Worm (Caenorhabditis elegans) whole organism, L3 larva: Measurements from ENCODE around the gene Y4C6B.2.
A peak's percentile ranks its signal among the peaks of the same experiment; 100 is the strongest.

Source experiments
- R02D3.7 ChIP-seq: fragments of 150-350 bp; optimal IDR thresholded peaks from 2 replicates; lab custom pipeline; 2014; ENCODE audit warnings: missing biosample characterization, missing genetic modification characterization
- ZK546.5 ChIP-seq: sonication (generic microtip); optimal IDR thresholded peaks from 2 replicates; lab custom pipeline; 2017; ENCODE audit warnings: missing biosample characterization, missing genetic modification characterization
- aly-2 ChIP-seq: fragments of 150-350 bp; optimal IDR thresholded peaks from 2 replicates; lab custom pipeline; 2014; ENCODE audit warnings: missing biosample characterization, missing genetic modification characterization
- ama-1 ChIP-seq: fragments of 150-350 bp; optimal IDR thresholded peaks from 2 replicates; lab custom pipeline; 2018
- ceh-16 ChIP-seq: sonication (generic microtip); optimal IDR thresholded peaks from 2 replicates; lab custom pipeline; 2017; ENCODE audit warnings: missing biosample characterization, missing genetic modification characterization
- ceh-28 ChIP-seq: fragments of 150-350 bp; optimal IDR thresholded peaks from 2 replicates; lab custom pipeline; 2014; ENCODE audit warnings: missing biosample characterization, missing genetic modification reagents, missing genetic modification characterization
- daf-12 ChIP-seq: fragments of 150-350 bp; optimal IDR thresholded peaks from 2 replicates; lab custom pipeline; 2014; ENCODE audit warnings: missing biosample characterization, missing genetic modification reagents, missing genetic modification characterization
- egl-27 ChIP-seq: sonication (generic microtip); optimal IDR thresholded peaks from 4 replicates; lab custom pipeline; 2017; ENCODE audit warnings: missing biosample characterization, missing genetic modification reagents, missing genetic modification characterization
- egl-5 ChIP-seq: fragments of 150-350 bp; optimal IDR thresholded peaks from 2 replicates; lab custom pipeline; 2017; ENCODE audit warnings: missing biosample characterization, missing genetic modification reagents, missing genetic modification characterization, inconsistent platforms
- elt-1 ChIP-seq: fragments of 150-350 bp; optimal IDR thresholded peaks from 2 replicates; lab custom pipeline; 2014; ENCODE audit warnings: missing biosample characterization, missing genetic modification characterization
- elt-2 ChIP-seq: sonication (generic microtip); optimal IDR thresholded peaks from 2 replicates; lab custom pipeline; 2016; ENCODE audit warnings: missing genetic modification reagents, mild to moderate bottlenecking, missing genetic modification characterization, missing compliant biosample characterization
- fkh-10 ChIP-seq: sonication (generic microtip); optimal IDR thresholded peaks from 2 replicates; lab custom pipeline; 2017; ENCODE audit warnings: missing biosample characterization, missing genetic modification reagents, missing genetic modification characterization
- fkh-2 ChIP-seq: fragments of 150-350 bp; optimal IDR thresholded peaks from 2 replicates; lab custom pipeline; 2014; ENCODE audit warnings: missing biosample characterization, missing genetic modification reagents, missing genetic modification characterization
- fos-1 ChIP-seq: fragments of 150-350 bp; optimal IDR thresholded peaks from 2 replicates; lab custom pipeline; 2014; ENCODE audit warnings: missing biosample characterization, missing genetic modification characterization
- hmg-11 ChIP-seq: sonication (generic microtip); optimal IDR thresholded peaks from 2 replicates; lab custom pipeline; 2016; ENCODE audit warnings: missing genetic modification characterization, missing compliant biosample characterization
- jun-1 ChIP-seq: fragments of 150-350 bp; optimal IDR thresholded peaks from 2 replicates; lab custom pipeline; 2014; ENCODE audit warnings: missing biosample characterization, missing genetic modification reagents, missing genetic modification characterization
- lin-15B ChIP-seq: fragments of 150-350 bp; optimal IDR thresholded peaks from 2 replicates; lab custom pipeline; 2014; ENCODE audit warnings: missing biosample characterization, missing genetic modification characterization
- lin-39 ChIP-seq: fragments of 150-350 bp; optimal IDR thresholded peaks from 2 replicates; lab custom pipeline; 2018; ENCODE audit warnings: missing biosample characterization, missing genetic modification reagents, missing genetic modification characterization
- lsy-12 ChIP-seq: sonication (generic microtip); optimal IDR thresholded peaks from 2 replicates; lab custom pipeline; 2016; ENCODE audit warnings: mild to moderate bottlenecking, missing genetic modification characterization, missing compliant biosample characterization
- nfya-1 ChIP-seq: sonication (generic microtip); optimal IDR thresholded peaks from 2 replicates; lab custom pipeline; 2017; ENCODE audit warnings: missing genetic modification characterization, mild to moderate bottlenecking, missing compliant biosample characterization, antibody characterized with exemption, moderate library complexity; ENCODE audit not compliant: insufficient read depth
- nhr-11 ChIP-seq: fragments of 150-350 bp; optimal IDR thresholded peaks from 2 replicates; lab custom pipeline; 2014; ENCODE audit warnings: missing biosample characterization, missing genetic modification characterization
- nhr-12 ChIP-seq: fragments of 150-350 bp; optimal IDR thresholded peaks from 2 replicates; lab custom pipeline; 2014; ENCODE audit warnings: missing biosample characterization, missing genetic modification characterization
- nhr-23 ChIP-seq: fragments of 150-350 bp; optimal IDR thresholded peaks from 2 replicates; lab custom pipeline; 2014; ENCODE audit warnings: missing biosample characterization, missing genetic modification reagents, missing genetic modification characterization
- nhr-237 ChIP-seq: fragments of 150-350 bp; optimal IDR thresholded peaks from 2 replicates; lab custom pipeline; 2014; ENCODE audit warnings: missing biosample characterization, missing genetic modification characterization
- nhr-25 ChIP-seq: sonication (generic microtip); optimal IDR thresholded peaks from 2 replicates; lab custom pipeline; 2017; ENCODE audit warnings: missing biosample characterization, missing genetic modification characterization
- nhr-67 ChIP-seq: fragments of 150-350 bp; optimal IDR thresholded peaks from 2 replicates; lab custom pipeline; 2014; ENCODE audit warnings: missing biosample characterization, missing genetic modification characterization
- nhr-76 ChIP-seq: fragments of 150-350 bp; sonication (generic microtip); optimal IDR thresholded peaks from 5 replicates; lab custom pipeline; 2014; ENCODE audit warnings: missing biosample characterization, missing genetic modification characterization
- nhr-77 ChIP-seq: fragments of 150-350 bp; optimal IDR thresholded peaks from 2 replicates; lab custom pipeline; 2014; ENCODE audit warnings: missing biosample characterization, missing genetic modification characterization
- pha-4 ChIP-seq: fragments of 150-350 bp; optimal IDR thresholded peaks from 2 replicates; lab custom pipeline; 2014; ENCODE audit warnings: missing biosample characterization, missing genetic modification reagents, missing genetic modification characterization
- pqm-1 ChIP-seq: fragments of 150-350 bp; optimal IDR thresholded peaks from 2 replicates; lab custom pipeline; 2017; ENCODE audit warnings: missing biosample characterization, missing genetic modification characterization, inconsistent platforms
- sea-2 ChIP-seq: fragments of 150-350 bp; sonication (generic microtip); optimal IDR thresholded peaks from 4 replicates; lab custom pipeline; 2014; ENCODE audit warnings: missing biosample characterization, missing genetic modification reagents, missing genetic modification characterization
- skn-1 ChIP-seq: fragments of 150-350 bp; optimal IDR thresholded peaks from 2 replicates; lab custom pipeline; 2014; ENCODE audit warnings: missing biosample characterization, missing genetic modification characterization
- snpc-4 ChIP-seq: fragments of 150-350 bp; optimal IDR thresholded peaks from 2 replicates; lab custom pipeline; 2014; ENCODE audit warnings: missing biosample characterization, missing genetic modification characterization
- unc-62 ChIP-seq: fragments of 150-350 bp; sonication (generic microtip); optimal IDR thresholded peaks from 4 replicates; lab custom pipeline; 2014; ENCODE audit warnings: missing biosample characterization, missing genetic modification reagents, missing genetic modification characterization
- zag-1 ChIP-seq: fragments of 150-350 bp; optimal IDR thresholded peaks from 2 replicates; lab custom pipeline; 2014; ENCODE audit warnings: missing biosample characterization, missing genetic modification characterization
- ztf-11 ChIP-seq: fragments of 150-350 bp; optimal IDR thresholded peaks from 2 replicates; lab custom pipeline; 2014; ENCODE audit warnings: missing biosample characterization, missing genetic modification characterization
- ztf-4 ChIP-seq: fragments of 150-350 bp; optimal IDR thresholded peaks from 2 replicates; lab custom pipeline; 2014; ENCODE audit warnings: missing biosample characterization, missing genetic modification characterization

The Y4C6B.2 gene

ce11 chrIV:5364135-5364609 is 24.8 kb downstream of the Y4C6B.2 start, which contains the start of the genes hda-6 and F41H10.4 (continued):
- TF ChIP-seq egl-5 (tag; lab: Kevin White, UChicago) = peak; percentile 73
- TF ChIP-seq R02D3.7 = no peak
- peak; percentile 9 for TF ChIP-seq skn-1

ce11 chrIV:5366567-5366966 is 27.2 kb downstream of the Y4C6B.2 start, which contains the start of gene sand-1:
Gene sand-1 (plus strand): TSS chrIV:5366867.
- TF ChIP-seq snpc-4 (tag; lab: Kevin White, UChicago) = no peak
- TF ChIP-seq sea-2 = no peak
- no peak for TF ChIP-seq ama-1
- TF ChIP-seq ceh-16 = no peak
- TF ChIP-seq unc-62 = no peak
- no peak for TF ChIP-seq skn-1
- no peak for TF ChIP-seq lin-15B (tag; lab: Kevin White, UChicago)
- no peak for TF ChIP-seq zag-1 (tag; lab: Kevin White, UChicago)
- no peak for TF ChIP-seq elt-2 (tag; lab: Kevin White, UChicago)
- TF ChIP-seq hmg-11 (tag; lab: Kevin White, UChicago) = no peak
- no peak for TF ChIP-seq ZK546.5 (tag; lab: Kevin White, UChicago)
- no peak for TF ChIP-seq daf-12 (tag; lab: Kevin White, UChicago)
- no peak for TF ChIP-seq nhr-25 (tag; lab: Kevin White, UChicago)
- TF ChIP-seq nhr-67 = no peak
- no peak for TF ChIP-seq ztf-4 (tag; lab: Kevin White, UChicago)

ce11 chrIV:5367899-5368298 is 28.5 kb downstream of the Y4C6B.2 start:
- TF ChIP-seq nhr-12 (tag; lab: Kevin White, UChicago) = no peak
- peak; percentile 50 for TF ChIP-seq ama-1

- no peak for TF ChIP-seq fkh-10
- no peak for TF ChIP-seq nhr-76
- peak; percentile 25 for TF ChIP-seq elt-2 (tag; lab: Kevin White, UChicago)
- peak; percentile 39 for TF ChIP-seq nfya-1
- TF ChIP-seq nhr-237 (tag; lab: Kevin White, UChicago) = no peak
- no peak for TF ChIP-seq pqm-1 (tag; lab: Kevin White, UChicago)
- peak; percentile 60 for TF ChIP-seq ama-1
- TF ChIP-seq ceh-28 (tag; lab: Kevin White, UChicago) = peak; percentile 70
- TF ChIP-seq snpc-4 (tag; lab: Kevin White, UChicago) = no peak
- TF ChIP-seq nhr-12 (tag; lab: Kevin White, UChicago) = no peak
- peak; percentile 37 for TF ChIP-seq pha-4
- no peak for TF ChIP-seq jun-1 (tag; lab: Kevin White, UChicago)
- no peak for TF ChIP-seq egl-27
- no peak for TF ChIP-seq elt-1 (tag; lab: Kevin White, UChicago)
- peak; percentile 58 for TF ChIP-seq nhr-25 (tag; lab: Kevin White, UChicago)
- TF ChIP-seq lin-15B (tag; lab: Kevin White, UChicago) = peak; percentile 70
- TF ChIP-seq hmg-11 (tag; lab: Kevin White, UChicago) = peak; percentile 53
- no peak for TF ChIP-seq nhr-77 (tag; lab: Kevin White, UChicago)
- no peak for TF ChIP-seq fkh-2 (tag; lab: Kevin White, UChicago)
- TF ChIP-seq unc-62 = no peak
- TF ChIP-seq lin-39 (tag; lab: Kevin White, UChicago) = peak; percentile 31
- no peak for TF ChIP-seq skn-1
- TF ChIP-seq aly-2 = no peak
- no peak for TF ChIP-seq lsy-12 (tag; lab: Kevin White, UChicago)
Observed at ce11 chrIV:5368860-5369259, 29.5 kb downstream of the Y4C6B.2 start.

- TF ChIP-seq ztf-11 (tag; lab: Kevin White, UChicago) (no peak), nhr-25 (tag; lab: Kevin White, UChicago) (no peak), lsy-12 (tag; lab: Kevin White, UChicago) (no peak), sea-2 (no peak), nhr-76 (no peak), fos-1 (tag; lab: Kevin White, UChicago) (no peak), nhr-11 (no peak), nhr-23 (tag; lab: Kevin White, UChicago) (no peak)
Observed at ce11 chrIV:5369414-5369813, 30.0 kb downstream of the Y4C6B.2 start, which contains the start of gene F41H10.3. Gene F41H10.3 (plus strand): TSS chrIV:5369801.
